Worm (Caenorhabditis elegans) whole organism, young adult: Measurements from ENCODE around the gene fbxb-98.

Source experiments
- B0019.2 ChIP-seq: fragments of 200-800 bp; sonication (Bioruptor generic); conservative IDR thresholded peaks from 2 replicates; pipeline ENCODE4 v1.3.6; 2022; ENCODE audit warnings: missing genetic modification reagents, missing genetic modification characterization, missing compliant biosample characterization
- B0336.3 ChIP-seq: fragments of 200-800 bp; sonication (Bioruptor generic); IDR thresholded peaks from 2 replicates; pipeline ENCODE4 v1.3.6; 2022; ENCODE audit warnings: missing genetic modification characterization, missing compliant biosample characterization
- C06A6.2 ChIP-seq: fragments of 200-800 bp; sonication (Bioruptor generic); conservative IDR thresholded peaks from 2 replicates; pipeline ENCODE4 v1.3.6; 2022; ENCODE audit warnings: missing genetic modification characterization, missing compliant biosample characterization
- F10E7.11 ChIP-seq: sonication (generic microtip); optimal IDR thresholded peaks from 2 replicates; lab custom pipeline; 2017; ENCODE audit warnings: mild to moderate bottlenecking, missing genetic modification characterization, moderate library complexity, missing compliant biosample characterization
- F23B12.7 ChIP-seq: sonication (generic microtip); optimal IDR thresholded peaks from 2 replicates; lab custom pipeline; 2017; ENCODE audit warnings: missing genetic modification characterization, mild to moderate bottlenecking, missing compliant biosample characterization, antibody characterized with exemption, moderate library complexity; ENCODE audit not compliant: insufficient read depth
- F55B11.4 ChIP-seq: sonication (generic microtip); optimal IDR thresholded peaks from 2 replicates; lab custom pipeline; 2016; ENCODE audit warnings: missing compliant biosample characterization, missing genetic modification characterization, borderline replicate concordance; ENCODE audit not compliant: insufficient read depth
- K11D2.4 ChIP-seq: fragments of 200-800 bp; sonication (Bioruptor generic); IDR thresholded peaks from 2 replicates; pipeline ENCODE4 v1.3.6; 2022; ENCODE audit warnings: missing genetic modification reagents, missing genetic modification characterization, missing compliant biosample characterization
- K12H6.12 ChIP-seq: fragments of 200-800 bp; sonication (Bioruptor generic); optimal IDR thresholded peaks from 2 replicates; lab custom pipeline; 2018; ENCODE audit warnings: mild to moderate bottlenecking, missing genetic modification characterization, missing compliant biosample characterization
- T07F8.4 ChIP-seq: sonication (generic microtip); optimal IDR thresholded peaks from 2 replicates; lab custom pipeline; 2016; ENCODE audit warnings: mild to moderate bottlenecking, missing genetic modification characterization, moderate library complexity, missing compliant biosample characterization
- T26A5.8 ChIP-seq: sonication (generic microtip); optimal IDR thresholded peaks from 2 replicates; lab custom pipeline; 2016; ENCODE audit warnings: missing genetic modification characterization, missing compliant biosample characterization
- Y53F4B.3 ChIP-seq: fragments of 200-800 bp; sonication (Bioruptor generic); IDR thresholded peaks from 2 replicates; pipeline ENCODE4 v1.3.6; 2022; ENCODE audit warnings: missing genetic modification reagents, missing genetic modification characterization, missing compliant biosample characterization
- aptf-2 ChIP-seq: fragments of 200-800 bp; sonication (Bioruptor generic); conservative IDR thresholded peaks from 2 replicates; pipeline ENCODE4 v1.3.6; 2022; ENCODE audit warnings: missing genetic modification reagents, missing genetic modification characterization, missing compliant biosample characterization
- attf-5 ChIP-seq: fragments of 200-800 bp; sonication (Bioruptor generic); optimal IDR thresholded peaks from 2 replicates; lab custom pipeline; 2018; ENCODE audit warnings: mild to moderate bottlenecking, missing genetic modification characterization, missing compliant biosample characterization
- attf-6 ChIP-seq: fragments of 200-800 bp; sonication (Bioruptor generic); IDR thresholded peaks from 2 replicates; pipeline ENCODE4 v1.3.6; 2022; ENCODE audit warnings: missing genetic modification reagents, missing genetic modification characterization, missing compliant biosample characterization
- bed-2 ChIP-seq: fragments of 200-800 bp; sonication (Bioruptor generic); IDR thresholded peaks from 2 replicates; pipeline ENCODE4 v1.3.6; 2022; ENCODE audit warnings: missing genetic modification reagents, missing genetic modification characterization, missing compliant biosample characterization
- ccch-3 ChIP-seq: fragments of 200-800 bp; sonication (Bioruptor generic); optimal IDR thresholded peaks from 2 replicates; lab custom pipeline; 2018; ENCODE audit warnings: mild to moderate bottlenecking, missing genetic modification characterization, missing compliant biosample characterization
- ceh-27 ChIP-seq: fragments of 200-800 bp; sonication (Bioruptor generic); optimal IDR thresholded peaks from 2 replicates; lab custom pipeline; 2018; ENCODE audit warnings: mild to moderate bottlenecking, missing genetic modification characterization, moderate library complexity, missing compliant biosample characterization
- ceh-91 ChIP-seq: fragments of 200-800 bp; sonication (Bioruptor generic); IDR thresholded peaks from 2 replicates; pipeline ENCODE4 v1.3.6; 2022; ENCODE audit warnings: missing genetic modification reagents, missing genetic modification characterization, missing compliant biosample characterization
- die-1 ChIP-seq: sonication (generic microtip); optimal IDR thresholded peaks from 2 replicates; lab custom pipeline; 2016; ENCODE audit warnings: missing genotype, mild to moderate bottlenecking, missing genetic modification characterization, missing compliant biosample characterization
- egl-18 ChIP-seq: fragments of 200-800 bp; sonication (Bioruptor generic); IDR thresholded peaks from 2 replicates; pipeline ENCODE4 v1.3.6; 2022; ENCODE audit warnings: missing genetic modification reagents, missing genetic modification characterization, missing compliant biosample characterization
- egl-44 ChIP-seq: fragments of 200-800 bp; sonication (Bioruptor generic); IDR thresholded peaks from 2 replicates; pipeline ENCODE4 v1.3.6; 2022; ENCODE audit warnings: missing genetic modification reagents, missing genetic modification characterization, missing compliant biosample characterization
- ekl-4 ChIP-seq: fragments of 200-800 bp; sonication (Bioruptor generic); IDR thresholded peaks from 2 replicates; pipeline ENCODE4 v1.3.6; 2022; ENCODE audit warnings: missing genetic modification reagents, missing genetic modification characterization, missing compliant biosample characterization
- hlh-12 ChIP-seq: sonication (generic microtip); optimal IDR thresholded peaks from 2 replicates; lab custom pipeline; 2016; ENCODE audit warnings: missing genetic modification characterization, missing compliant biosample characterization
- hmg-20 ChIP-seq: fragments of 200-800 bp; sonication (Bioruptor generic); IDR thresholded peaks from 2 replicates; pipeline ENCODE4 v1.3.6; 2022; ENCODE audit warnings: missing genetic modification reagents, missing genetic modification characterization, missing compliant biosample characterization
- hrde-1 ChIP-seq: sonication (generic microtip); optimal IDR thresholded peaks from 2 replicates; lab custom pipeline; 2016; ENCODE audit warnings: missing genetic modification characterization, mild to moderate bottlenecking, missing compliant biosample characterization, moderate library complexity, missing genotype, missing genetic modification reagents, borderline replicate concordance
- lag-1 ChIP-seq: fragments of 200-800 bp; sonication (Bioruptor generic); IDR thresholded peaks from 2 replicates; pipeline ENCODE4 v1.3.6; 2022; ENCODE audit warnings: missing genetic modification reagents, missing genetic modification characterization, missing compliant biosample characterization
- lin-35 ChIP-seq, 3 experiments: fragments of 150-350 bp in 2 of 3; sonication (generic microtip) in 1 of 3; optimal IDR thresholded peaks; 2 replicates each; lab custom pipeline; 2014 to 2018; ENCODE audit warnings: missing biosample characterization in 3 of 3, missing genetic modification characterization in 3 of 3, missing genetic modification reagents in 3 of 3
- madf-6 ChIP-seq: fragments of 200-800 bp; sonication (Bioruptor generic); IDR thresholded peaks from 2 replicates; pipeline ENCODE4 v1.3.6; 2022; ENCODE audit warnings: missing genetic modification reagents, missing genetic modification characterization, missing compliant biosample characterization
- madf-8 ChIP-seq: fragments of 200-800 bp; sonication (Bioruptor generic); conservative IDR thresholded peaks from 2 replicates; pipeline ENCODE4 v1.3.6; 2022; ENCODE audit warnings: missing genetic modification reagents, missing genetic modification characterization, missing compliant biosample characterization
- mcd-1 ChIP-seq: fragments of 200-800 bp; sonication (Bioruptor generic); IDR thresholded peaks from 2 replicates; pipeline ENCODE4 v1.3.6; 2022; ENCODE audit warnings: missing genetic modification reagents, missing genetic modification characterization, missing compliant biosample characterization
- mel-28 ChIP-seq: sonication (generic microtip); optimal IDR thresholded peaks from 2 replicates; lab custom pipeline; 2016; ENCODE audit warnings: borderline replicate concordance, mild to moderate bottlenecking, missing genetic modification characterization, missing compliant biosample characterization
- nhr-120 ChIP-seq: fragments of 200-800 bp; sonication (Bioruptor generic); IDR thresholded peaks from 2 replicates; pipeline ENCODE4 v1.3.6; 2022; ENCODE audit warnings: missing genetic modification characterization, missing compliant biosample characterization
- nhr-179 ChIP-seq: sonication (generic microtip); optimal IDR thresholded peaks from 2 replicates; lab custom pipeline; 2016; ENCODE audit warnings: mild to moderate bottlenecking, missing genetic modification characterization, missing compliant biosample characterization
- unc-62 ChIP-seq: fragments of 150-350 bp; optimal IDR thresholded peaks from 2 replicates; lab custom pipeline; 2014; ENCODE audit warnings: missing biosample characterization, missing genetic modification reagents, missing genetic modification characterization
- zfh-2 ChIP-seq: fragments of 200-800 bp; sonication (Bioruptor generic); conservative IDR thresholded peaks from 2 replicates; pipeline ENCODE4 v1.3.6; 2022; ENCODE audit warnings: missing genetic modification reagents, missing genetic modification characterization, missing compliant biosample characterization
- ztf-18 ChIP-seq: sonication (generic microtip); optimal IDR thresholded peaks from 2 replicates; lab custom pipeline; 2016; ENCODE audit warnings: missing genotype, mild to moderate bottlenecking, missing genetic modification characterization, missing compliant biosample characterization
- ztf-25 ChIP-seq: fragments of 200-800 bp; sonication (Bioruptor generic); IDR thresholded peaks from 2 replicates; pipeline ENCODE4 v1.3.6; 2022; ENCODE audit warnings: missing genetic modification reagents, missing genetic modification characterization, missing compliant biosample characterization
- ztf-3 ChIP-seq: fragments of 200-800 bp; sonication (Bioruptor generic); optimal IDR thresholded peaks from 2 replicates; lab custom pipeline; 2018; ENCODE audit warnings: mild to moderate bottlenecking, missing genetic modification characterization, missing compliant biosample characterization

Gene fbxb-98

DNA sequence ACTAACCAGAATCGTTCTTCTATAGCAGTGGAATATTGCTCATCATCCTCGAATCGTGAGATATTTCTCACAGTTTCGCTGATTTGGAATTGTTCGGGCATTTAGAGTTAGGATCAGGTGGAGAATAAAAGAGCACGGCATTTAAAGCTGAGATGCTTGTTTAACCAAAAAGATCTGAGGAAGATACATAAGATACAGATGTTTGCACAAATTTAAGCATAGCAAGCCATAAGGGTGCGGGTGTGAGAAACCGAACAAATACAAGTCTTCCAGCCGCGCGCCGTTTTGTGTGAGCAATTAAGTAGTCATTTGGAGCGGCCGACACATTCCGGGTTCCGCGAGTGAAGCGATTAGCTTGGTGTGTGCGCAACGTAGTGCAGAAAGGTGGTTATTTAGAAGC lies 23.9 kb downstream of the fbxb-98 start, which contains the start of gene math-7:
math-7 (minus strand) TSS at position 101 of the 400 bp plus-strand sequence.
- TF ChIP-seq egl-18: no peak
- no peak for TF ChIP-seq lag-1 (GFP tag; lab: Robert Waterston, UW)
- TF ChIP-seq madf-6 (GFP tag; lab: Robert Waterston, UW): no peak
- no peak for TF ChIP-seq mel-28 (tag; lab: Kevin White, UChicago)
- TF ChIP-seq ztf-18 (tag; lab: Kevin White, UChicago): no peak
- TF ChIP-seq F23B12.7 (tag; lab: Kevin White, UChicago): no peak
- TF ChIP-seq Y53F4B.3 (GFP tag; lab: Robert Waterston, UW): no peak
- TF ChIP-seq, all 124 proteins: peak for 0

DNA sequence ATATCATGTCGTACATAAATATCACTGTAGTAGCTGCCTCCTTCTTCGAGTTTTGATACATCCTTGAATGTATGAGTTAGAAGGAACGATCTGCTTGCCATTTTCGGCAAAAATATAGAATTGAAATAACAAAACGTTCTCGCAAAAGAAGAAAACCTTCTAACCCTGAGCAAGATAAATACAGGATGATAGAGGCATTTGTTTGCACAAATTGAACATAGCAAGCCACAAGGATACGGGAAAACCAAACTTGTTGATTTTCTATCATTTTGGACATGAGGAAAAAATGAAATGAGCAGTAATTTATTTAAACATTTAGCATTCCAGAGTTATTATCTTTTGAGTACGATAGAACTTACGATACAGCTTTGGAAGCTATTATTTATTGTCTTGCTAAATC lies 26.6 kb downstream of the fbxb-98 start, which contains the start of gene math-8:
math-8 (minus strand) TSS at position 101 of the 400 bp plus-strand sequence.
- TF ChIP-seq madf-8 (GFP tag; lab: Robert Waterston, UW) (no peak), ceh-27 (GFP tag; lab: Kevin White, UChicago) (no peak), unc-62 (GFP tag; lab: Kevin White, UChicago) (no peak), F55B11.4 (tag; lab: Kevin White, UChicago) (no peak), C06A6.2 (GFP tag; lab: Robert Waterston, UW) (no peak), ceh-91 (GFP tag; lab: Robert Waterston, UW) (no peak), hmg-20 (GFP tag; lab: Robert Waterston, UW) (no peak)
- TF ChIP-seq, all 124 proteins: peak for 0

DNA sequence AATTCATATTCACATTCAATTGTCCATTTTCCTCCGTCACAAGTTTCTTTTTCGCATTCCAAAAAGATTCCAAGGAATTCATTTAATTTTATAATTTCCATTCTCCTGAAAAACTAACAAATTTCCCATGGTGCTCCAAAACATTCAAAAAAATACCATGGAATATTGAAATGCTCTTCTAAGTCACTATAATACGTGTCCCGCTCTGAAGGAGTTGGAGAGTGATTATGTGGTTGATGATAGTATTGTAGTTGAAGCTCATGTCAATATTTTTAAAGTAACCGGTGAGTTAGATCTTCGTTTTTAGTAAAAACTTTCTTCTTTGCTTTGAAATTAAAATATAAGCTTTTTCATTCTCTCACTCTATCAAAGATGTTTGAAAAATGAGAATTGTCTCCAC lies 28.2 kb downstream of the fbxb-98 start, which contains the start of gene math-9:
math-9 (minus strand) TSS at position 101 of the 400 bp plus-strand sequence.
- TF ChIP-seq die-1 (tag; lab: Kevin White, UChicago) (no peak), K12H6.12 (tag; lab: Kevin White, UChicago) (no peak)

DNA sequence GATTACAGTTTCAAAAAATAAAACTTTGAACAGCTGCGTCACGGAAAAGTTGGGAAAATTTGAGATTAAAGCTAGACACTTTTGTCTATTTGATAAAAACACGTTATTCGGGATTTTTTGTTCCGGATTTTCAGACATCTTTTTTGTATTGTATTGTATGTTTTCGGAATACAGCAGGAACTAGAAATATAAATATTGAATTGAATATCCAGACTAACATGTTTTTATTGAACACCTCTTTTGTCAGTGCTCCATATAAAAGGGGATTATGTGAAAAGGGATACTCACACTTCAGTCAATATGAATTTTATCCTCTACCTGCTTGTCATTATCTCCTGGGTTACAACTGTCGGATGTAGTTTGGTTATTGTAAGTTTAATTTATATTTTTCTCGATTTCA lies 31.5 kb downstream of the fbxb-98 start, which contains the start of gene C16C4.1:
C16C4.1 (plus strand) TSS at position 301 of the 400 bp plus-strand sequence.
- TF ChIP-seq T07F8.4 (tag; lab: Kevin White, UChicago): no peak
- TF ChIP-seq ztf-3: no peak
- no peak for TF ChIP-seq B0019.2 (GFP tag; lab: Robert Waterston, UW)
- no peak for TF ChIP-seq zfh-2
- no peak for TF ChIP-seq F10E7.11 (tag; lab: Kevin White, UChicago)
- TF ChIP-seq mel-28 (tag; lab: Kevin White, UChicago): no peak
- no peak for TF ChIP-seq lin-35 (GFP tag; optimal IDR thresholded peaks at IDR 0.05; lab: Kevin White, UChicago)
- TF ChIP-seq aptf-2 (GFP tag; lab: Robert Waterston, UW): no peak
- TF ChIP-seq nhr-120 (GFP tag; lab: Robert Waterston, UW): no peak
- no peak for TF ChIP-seq T26A5.8 (tag; lab: Kevin White, UChicago)

DNA sequence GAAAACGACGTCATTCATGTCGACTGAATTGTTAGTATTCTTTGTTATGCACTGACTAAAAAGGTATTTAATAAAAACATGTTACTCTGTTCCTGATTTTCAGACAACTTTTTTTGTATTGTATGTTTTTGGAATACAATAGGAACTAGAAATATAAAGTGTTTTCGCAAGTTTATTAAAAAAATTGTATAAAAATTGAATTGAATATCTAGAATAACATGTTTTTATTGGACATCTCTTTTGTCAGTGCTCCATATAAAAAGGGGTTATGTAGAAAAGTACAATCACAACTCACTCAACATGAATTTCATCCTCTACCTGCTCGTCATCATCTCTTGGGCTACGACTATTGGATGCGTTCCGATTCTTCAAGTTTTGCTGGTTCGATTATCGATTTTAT lies 32.8 kb downstream of the fbxb-98 start, which contains the start of gene C46F9.5:
C46F9.5 (plus strand) TSS at position 301 of the 400 bp plus-strand sequence.
- TF ChIP-seq ztf-18 (tag; lab: Kevin White, UChicago): no peak
- no peak for TF ChIP-seq hrde-1
- no peak for TF ChIP-seq F55B11.4 (tag; lab: Kevin White, UChicago)
- TF ChIP-seq ccch-3: no peak
- TF ChIP-seq nhr-179 (tag; lab: Kevin White, UChicago): no peak
- TF ChIP-seq attf-6: no peak
- no peak for TF ChIP-seq K11D2.4 (GFP tag; lab: Robert Waterston, UW)
- TF ChIP-seq ekl-4 (GFP tag; lab: Robert Waterston, UW): no peak
- TF ChIP-seq B0336.3 (GFP tag; lab: Robert Waterston, UW): no peak
- no peak for TF ChIP-seq attf-5 (GFP tag; lab: Kevin White, UChicago)
- TF ChIP-seq C06A6.2 (GFP tag; lab: Robert Waterston, UW): no peak
- no peak for TF ChIP-seq zfh-2
- no peak for TF ChIP-seq egl-44
- no peak for TF ChIP-seq ztf-25 (GFP tag; lab: Robert Waterston, UW)
- TF ChIP-seq hlh-12 (tag; lab: Kevin White, UChicago): no peak
- TF ChIP-seq bed-2 (GFP tag; lab: Robert Waterston, UW): no peak
- no peak for TF ChIP-seq mcd-1
